Worm (Caenorhabditis elegans): ENCODE data around the gene Y46G5A.22.

- TF ChIP-seq tbx-11 (GFP tag; IDR thresholded peaks at IDR 0.05) = no peak
- TF ChIP-seq ama-1 (optimal IDR thresholded peaks at IDR 0.05) = no peak
- TF ChIP-seq sea-1 (GFP tag; conservative IDR thresholded peaks at IDR 0.05) = no peak
- no peak for TF ChIP-seq hmg-4 (GFP tag; optimal IDR thresholded peaks at IDR 0.05)
- no peak for TF ChIP-seq aly-1 (tag; optimal IDR thresholded peaks at IDR 0.05)
- TF ChIP-seq flt-1 (GFP tag; IDR thresholded peaks at IDR 0.05) = no peak
- TF ChIP-seq B0310.2 (tag; optimal IDR thresholded peaks at IDR 0.05) = no peak
- no peak for TF ChIP-seq pes-1 (GFP tag; IDR thresholded peaks at IDR 0.05)
- no peak for TF ChIP-seq F13C5.2 (tag; optimal IDR thresholded peaks at IDR 0.05)
- TF ChIP-seq tbx-37 (GFP tag; conservative IDR thresholded peaks at IDR 0.05) = no peak
- no peak for TF ChIP-seq ceh-13 (GFP tag; optimal IDR thresholded peaks at IDR 0.05)
- TF ChIP-seq hmbx-1 (tag; optimal IDR thresholded peaks at IDR 0.05) = no peak
Observed at ce11 chrII:12790392-12790791, 28.0 kb downstream of the Y46G5A.22 start.

Measured in whole organism, early embryonic.